Fruit fly (Drosophila melanogaster): ENCODE data around the gene CG31036.

Gene CG31036

dm6 chr3R:29876733-29877193, 31.1 kb upstream of the CG31036 start, which contains the start of gene CG31038 (continued):
- TF ChIP-seq ranshi (GFP tag; IDR thresholded peaks at IDR 0.05) (peak; percentile 25; the same call in 1 of the 2 replicates), chm (GFP tag; IDR thresholded peaks at IDR 0.05) (peak; percentile 77), tio (GFP tag; optimal IDR thresholded peaks at IDR 0.05) (no peak), CG32532 (GFP tag; IDR thresholded peaks at IDR 0.05) (0 out of 2 replicates have a peak, but pooled peaks have one; percentile 15), CG31388 (GFP tag; optimal IDR thresholded peaks at IDR 0.05) (no peak), CrebB (tag; optimal IDR thresholded peaks at IDR 0.05) (peak; percentile 40), CG10565 (GFP tag; optimal IDR thresholded peaks at IDR 0.05) (no peak), HLH3B (GFP tag; IDR thresholded peaks at IDR 0.05) (no peak)

dm6 chr3R:29880306-29880705, 27.6 kb upstream of the CG31036 start:
- TF ChIP-seq chinmo (GFP tag; IDR thresholded peaks at IDR 0.05; ENCODE audit: partially characterized antibody): peak; percentile 92; the same call in 3 of the 4 replicates
- TF ChIP-seq Kr (GFP tag; optimal IDR thresholded peaks at IDR 0.05): no peak
- TF ChIP-seq CG6813 (GFP tag; optimal IDR thresholded peaks at IDR 0.05): no peak
- TF ChIP-seq CG34224 (GFP tag; IDR thresholded peaks at IDR 0.05; ENCODE audit: partially characterized antibody): 0 out of 3 replicates have a peak, but pooled peaks have one; percentile 10

dm6 chr3R:29891183-29891582, 16.7 kb upstream of the CG31036 start:
- TF ChIP-seq CG17361 (GFP tag; IDR thresholded peaks at IDR 0.05): no peak
- TF ChIP-seq slou (GFP tag; optimal IDR thresholded peaks at IDR 0.05): no peak
- TF ChIP-seq unpg (GFP tag; optimal IDR thresholded peaks at IDR 0.05): peak; percentile 29
- no peak for TF ChIP-seq Doc2 (GFP tag; IDR thresholded peaks at IDR 0.05)
- TF ChIP-seq MBD-R2 (GFP tag; IDR thresholded peaks at IDR 0.05): no peak
- no peak for TF ChIP-seq seq (GFP tag; IDR thresholded peaks at IDR 0.05)
- TF ChIP-seq danr (GFP tag; IDR thresholded peaks at IDR 0.05): no peak
- TF ChIP-seq ems (GFP tag; optimal IDR thresholded peaks at IDR 0.05): no peak
- TF ChIP-seq Nf-YA (GFP tag; IDR thresholded peaks at IDR 0.05): no peak
- peak; percentile 12 for TF ChIP-seq CG17359 (tag; optimal IDR thresholded peaks at IDR 0.05)
- TF ChIP-seq Fer1 (GFP tag; optimal IDR thresholded peaks at IDR 0.05): peak; percentile 53
- TF ChIP-seq lilli (GFP tag; optimal IDR thresholded peaks at IDR 0.05): no peak
- TF ChIP-seq ken (GFP tag; IDR thresholded peaks at IDR 0.05): no peak
- no peak for TF ChIP-seq lov (optimal IDR thresholded peaks at IDR 0.05)
- no peak for TF ChIP-seq lov (GFP tag; IDR thresholded peaks at IDR 0.05)
- no peak for TF ChIP-seq CG6272 (GFP tag; IDR thresholded peaks at IDR 0.05)
- no peak for TF ChIP-seq Sry-δ (GFP tag; optimal IDR thresholded peaks at IDR 0.05)
- TF ChIP-seq Fer2 (tag; optimal IDR thresholded peaks at IDR 0.05): no peak
- TF ChIP-seq Atf3 (GFP tag; optimal IDR thresholded peaks at IDR 0.05): no peak
- TF ChIP-seq z (GFP tag; IDR thresholded peaks at IDR 0.05): no peak
- no peak for TF ChIP-seq CG3407 (GFP tag; optimal IDR thresholded peaks at IDR 0.05)
- TF ChIP-seq toy (GFP tag; IDR thresholded peaks at IDR 0.05): 0 out of 2 replicates have a peak, but pooled peaks have one; percentile 44
- TF ChIP-seq Atf6 (GFP tag; IDR thresholded peaks at IDR 0.05): peak; percentile 38; the same call in 1 of the 2 replicates
- TF ChIP-seq onecut (GFP tag; IDR thresholded peaks at IDR 0.05): no peak; the same call in 1 of the 2 replicates
- TF ChIP-seq CG18764 (GFP tag; optimal IDR thresholded peaks at IDR 0.05): no peak
- TF ChIP-seq tll (GFP tag; optimal IDR thresholded peaks at IDR 0.05): peak in 1 of 2 experiments; percentile 3
- TF ChIP-seq ttk (GFP tag; IDR thresholded peaks at IDR 0.05): no peak
- no peak for TF ChIP-seq Taf1 (GFP tag; IDR thresholded peaks at IDR 0.05)
- no peak for TF ChIP-seq Hand (GFP tag; optimal IDR thresholded peaks at IDR 0.05)
- TF ChIP-seq CG14710 (tag; optimal IDR thresholded peaks at IDR 0.05): no peak
- no peak for TF ChIP-seq CG14667 (GFP tag; IDR thresholded peaks at IDR 0.05)
- TF ChIP-seq trh (GFP tag; optimal IDR thresholded peaks at IDR 0.05): no peak
- TF ChIP-seq CG32772 (GFP tag; IDR thresholded peaks at IDR 0.05): no peak
- TF ChIP-seq CG10654 (GFP tag; optimal IDR thresholded peaks at IDR 0.05): no peak
- TF ChIP-seq trem (tag; optimal IDR thresholded peaks at IDR 0.05): no peak
- no peak for TF ChIP-seq jigr1 (GFP tag; IDR thresholded peaks at IDR 0.05)
- TF ChIP-seq CG3838 (GFP tag; optimal IDR thresholded peaks at IDR 0.05): no peak
